Fruit fly (Drosophila melanogaster) whole organism, adult: ENCODE measurements around the gene CG14074.

Experiments used
- CG11617 ChIP-seq: fragments of 200-800 bp; sonication (Bioruptor generic); optimal IDR thresholded peaks from 2 replicates; lab custom pipeline; 2017; ENCODE audit warnings: mild to moderate bottlenecking, missing biosample characterization, missing genetic modification reagents, missing genetic modification characterization
- CG12768 ChIP-seq: fragments of 200-800 bp; sonication (Bioruptor generic); optimal IDR thresholded peaks from 2 replicates; lab custom pipeline; 2017; ENCODE audit warnings: missing biosample characterization, missing genetic modification characterization, mild to moderate bottlenecking, moderate library complexity, missing genetic modification reagents
- CG1620 ChIP-seq: fragments of 200-800 bp; sonication (Bioruptor generic); optimal IDR thresholded peaks from 2 replicates; lab custom pipeline; 2016; ENCODE audit warnings: missing biosample characterization, missing genetic modification characterization
- CG5204 ChIP-seq: fragments of 200-800 bp; sonication (Bioruptor generic); optimal IDR thresholded peaks from 2 replicates; lab custom pipeline; 2016; ENCODE audit warnings: missing biosample characterization, missing genetic modification characterization
- CG7101 ChIP-seq: fragments of 200-800 bp; sonication (Bioruptor generic); optimal IDR thresholded peaks from 2 replicates; lab custom pipeline; 2018; ENCODE audit warnings: missing biosample characterization, mild to moderate bottlenecking, missing genetic modification characterization, moderate library complexity
- Mnt ChIP-seq: fragments of 200-800 bp; sonication (Bioruptor generic); optimal IDR thresholded peaks from 2 replicates; lab custom pipeline; 2016; ENCODE audit warnings: missing biosample characterization, mild to moderate bottlenecking, missing genetic modification characterization
- bab1 ChIP-seq: fragments of 200-800 bp; sonication (Bioruptor generic); optimal IDR thresholded peaks from 3 replicates; lab custom pipeline; 2019; ENCODE audit warnings: missing biosample characterization, mild to moderate bottlenecking, missing genetic modification characterization, moderate library complexity
- cic ChIP-seq: fragments of 200-800 bp; sonication (Bioruptor generic); optimal IDR thresholded peaks from 2 replicates; lab custom pipeline; 2017; ENCODE audit warnings: missing biosample characterization, mild to moderate bottlenecking, missing genetic modification characterization, moderate library complexity
- kay ChIP-seq: fragments of 200-800 bp; sonication (Bioruptor generic); peaks from one replicate; lab custom pipeline; 2016; ENCODE audit warnings: missing biosample characterization, missing genetic modification characterization, borderline replicate concordance
- toe ChIP-seq: fragments of 200-800 bp; sonication (Bioruptor generic); optimal IDR thresholded peaks from 2 replicates; lab custom pipeline; 2016; ENCODE audit warnings: missing biosample characterization, missing genetic modification characterization

DNA sequence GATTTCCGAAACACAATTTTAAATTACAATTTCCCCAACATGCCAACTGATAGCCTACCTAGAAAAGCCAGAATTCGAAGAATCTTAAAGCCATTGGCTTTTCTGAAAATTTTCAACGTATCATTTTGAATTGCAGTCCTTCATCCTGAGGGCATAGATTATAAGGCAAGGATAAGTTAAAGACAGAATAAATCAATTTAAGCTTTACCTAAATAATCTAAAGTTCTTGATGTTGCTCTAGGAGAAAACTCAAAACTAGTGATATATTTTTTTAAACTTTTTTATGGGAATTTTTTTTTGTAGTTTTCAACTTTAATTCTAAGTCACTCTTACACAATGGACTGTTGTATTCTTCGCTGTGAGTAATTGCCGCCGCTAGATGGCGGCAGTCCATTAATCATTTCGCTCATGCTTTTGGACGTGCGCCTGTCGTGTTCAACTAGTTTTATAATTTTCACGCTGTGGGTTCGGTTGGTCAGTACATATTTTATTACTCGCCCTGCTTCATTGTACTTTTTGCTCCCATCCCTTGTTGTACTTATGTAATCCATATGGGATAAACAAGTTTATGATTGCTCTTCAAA, 48.2 kb downstream of the CG14074 start, which contains the start of gene COX6AL2:
- TF ChIP-seq CG12768 (GFP tag; lab: Kevin White, UChicago) (no peak), cic (no peak), kay (GFP tag; lab: Kevin White, UChicago) (no peak), bab1 (GFP tag; lab: Kevin White, UChicago) (no peak), Mnt (no peak), toe (GFP tag; lab: Kevin White, UChicago) (no peak), CG5204 (GFP tag; lab: Kevin White, UChicago) (no peak), CG11617 (GFP tag; lab: Kevin White, UChicago) (no peak), CG7101 (tag; lab: Kevin White, UChicago) (no peak), CG1620 (GFP tag; lab: Kevin White, UChicago) (no peak)
